Worm (Caenorhabditis elegans): Measurements from ENCODE around the gene sar-1.

ce11 chrIV:4506637-4507036 is 6.5 kb downstream of the sar-1 start, which contains the start of gene gbb-2:
- TF ChIP-seq zim-3 (tag; optimal IDR thresholded peaks at IDR 0.05) (no peak), pha-4 (tag; optimal IDR thresholded peaks at IDR 0.05) (no peak), hrde-1 (tag; optimal IDR thresholded peaks at IDR 0.05; ENCODE audit: borderline replicate concordance) (no peak)
